Worm (Caenorhabditis elegans): ENCODE results near the gene F58D12.3.

DNA sequence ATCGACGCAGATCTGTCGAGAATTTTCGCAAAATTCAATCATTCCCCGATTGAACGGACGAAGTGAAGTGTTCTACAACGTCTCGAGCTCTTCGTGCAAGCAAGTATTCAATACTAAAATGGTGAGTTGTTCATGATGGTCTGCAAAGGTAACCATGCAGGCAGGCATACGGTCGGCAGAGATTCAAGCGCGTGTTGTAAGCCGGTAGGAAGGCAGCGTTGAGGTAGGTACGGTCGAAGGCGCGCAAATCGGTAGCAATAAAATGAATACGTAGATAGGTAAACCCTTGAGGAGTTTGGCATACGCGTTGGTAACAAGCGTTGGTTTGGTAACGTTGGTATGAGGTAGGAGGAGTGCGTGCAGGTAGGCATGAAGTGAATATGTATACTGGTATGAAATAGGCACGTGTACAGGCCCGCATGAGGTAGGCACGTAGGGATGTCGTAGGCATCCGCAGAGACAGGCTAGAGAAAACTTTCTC, 10.2 kb downstream of the F58D12.3 start, which contains the start of gene D1086.17:
- no peak for TF ChIP-seq nhr-76 (tag; optimal IDR thresholded peaks at IDR 0.05)
- no peak for TF ChIP-seq aly-2 (tag; optimal IDR thresholded peaks at IDR 0.05)
- TF ChIP-seq unc-39 (tag; optimal IDR thresholded peaks at IDR 0.05): no peak
- TF ChIP-seq pqm-1 (tag; optimal IDR thresholded peaks at IDR 0.05): no peak
- TF ChIP-seq mdl-1 (tag; optimal IDR thresholded peaks at IDR 0.05): no peak
- TF ChIP-seq nhr-237 (tag; optimal IDR thresholded peaks at IDR 0.05): no peak
- no peak for TF ChIP-seq unc-130 (GFP tag; optimal IDR thresholded peaks at IDR 0.05)
- TF ChIP-seq snpc-4 (tag; optimal IDR thresholded peaks at IDR 0.05): no peak
- TF ChIP-seq mdt-29 (GFP tag; IDR thresholded peaks at IDR 0.05): no peak
- no peak for TF ChIP-seq dmd-6 (GFP tag; IDR thresholded peaks at IDR 0.05)
